Fruit fly (Drosophila melanogaster): ENCODE results near the gene TfIIA-L.
A peak's percentile ranks its signal among the peaks of the same experiment; 100 is the strongest.

The TfIIA-L gene

DNA sequence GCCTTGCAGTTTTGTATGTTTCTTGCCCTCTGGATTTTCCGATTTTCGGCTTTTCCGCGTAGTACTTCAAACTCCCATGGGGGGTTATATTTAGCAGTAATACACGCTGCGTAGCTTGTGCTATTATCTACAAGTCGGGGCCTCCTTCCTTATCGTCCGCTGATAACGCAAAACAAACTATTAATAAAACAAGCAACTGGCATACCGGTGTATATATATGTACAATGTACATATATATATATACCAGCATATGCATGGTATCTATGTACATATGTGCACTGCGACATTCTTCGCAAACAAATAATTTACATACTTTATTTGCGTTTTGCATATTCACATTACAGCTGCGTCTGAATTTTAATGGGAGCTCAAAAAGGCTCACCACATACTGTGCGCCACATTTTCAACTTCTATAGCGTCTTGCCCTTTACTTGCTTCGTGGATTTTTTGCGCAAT lies 3.0 kb downstream of the TfIIA-L start:
- peak; percentile 32 for TF ChIP-seq CG33017 (tag; optimal IDR thresholded peaks at IDR 0.05)
- TF ChIP-seq kay (GFP tag; ENCODE audit: borderline replicate concordance), result no peak
- no peak for TF ChIP-seq cic (GFP tag; optimal IDR thresholded peaks at IDR 0.05)
- peak; percentile 21 for TF ChIP-seq CG14711 (tag; optimal IDR thresholded peaks at IDR 0.05)

DNA sequence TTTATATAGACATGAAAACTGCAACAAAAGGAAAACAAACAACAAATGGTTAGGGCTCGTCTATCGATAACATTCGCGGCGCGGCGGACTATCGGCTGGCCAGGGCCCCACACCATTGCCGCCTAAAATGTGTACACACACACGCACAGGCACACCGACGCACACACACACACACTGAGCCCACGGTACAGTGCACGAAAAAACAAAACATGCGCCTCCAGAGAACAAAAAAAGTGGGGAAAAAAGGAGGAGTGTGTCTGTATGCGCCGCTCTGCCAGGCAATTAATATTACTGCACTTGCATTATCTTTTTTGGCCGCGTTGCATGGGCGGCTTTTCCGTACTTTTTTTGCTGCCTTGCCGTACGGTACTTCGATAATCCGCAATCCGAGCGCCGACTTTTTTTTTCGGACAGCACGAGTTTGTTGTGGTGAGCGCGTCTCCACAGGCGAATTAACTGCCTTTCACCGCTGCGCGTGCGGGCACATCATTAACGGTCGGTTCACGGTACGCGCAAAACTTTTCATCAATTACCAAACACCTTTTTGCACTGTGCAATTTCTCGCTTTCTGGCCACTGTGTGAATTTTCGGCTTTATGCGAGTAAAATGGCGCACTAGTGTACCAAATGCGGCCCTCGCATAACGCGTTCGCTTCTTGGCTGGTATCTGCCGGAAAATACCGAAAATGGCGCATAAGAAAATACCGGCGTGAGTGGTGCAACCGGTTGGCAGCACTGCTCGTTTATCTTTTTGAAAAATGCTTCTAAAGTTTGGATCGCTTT lies 12.7 kb downstream of the TfIIA-L start, which contains the start of gene woc:
TSS of gene woc (minus strand) at position 622 of the 782 bp plus-strand sequence.
- TF ChIP-seq CG33017 (tag; optimal IDR thresholded peaks at IDR 0.05) (peak; percentile 56), CG5204 (GFP tag; optimal IDR thresholded peaks at IDR 0.05) (no peak), pad (GFP tag; optimal IDR thresholded peaks at IDR 0.05) (peak; percentile 58), Clk (GFP tag; optimal IDR thresholded peaks at IDR 0.05) (no peak), ovo (GFP tag; optimal IDR thresholded peaks at IDR 0.05) (peak; percentile 74), cic (GFP tag; optimal IDR thresholded peaks at IDR 0.05) (peak; percentile 39), Hr96 (GFP tag; optimal IDR thresholded peaks at IDR 0.05) (peak; percentile 79), Mnt (GFP tag; optimal IDR thresholded peaks at IDR 0.05) (peak; percentile 68), CG12768 (GFP tag; optimal IDR thresholded peaks at IDR 0.05) (peak; percentile 66), CG11617 (GFP tag; optimal IDR thresholded peaks at IDR 0.05) (peak; percentile 79), CG14711 (tag; optimal IDR thresholded peaks at IDR 0.05) (peak; percentile 2), Crg-1 (GFP tag; optimal IDR thresholded peaks at IDR 0.05) (no peak), cnc (optimal IDR thresholded peaks at IDR 0.05) (no peak), tj (GFP tag; optimal IDR thresholded peaks at IDR 0.05) (peak; percentile 63), bab1 (GFP tag; optimal IDR thresholded peaks at IDR 0.05) (peak; percentile 29), CG7045 (GFP tag; optimal IDR thresholded peaks at IDR 0.05) (peak; percentile 55), CG7101 (tag; optimal IDR thresholded peaks at IDR 0.05) (peak; percentile 39), toe (GFP tag; optimal IDR thresholded peaks at IDR 0.05) (no peak), kay (GFP tag; ENCODE audit: borderline replicate concordance) (no peak)

DNA sequence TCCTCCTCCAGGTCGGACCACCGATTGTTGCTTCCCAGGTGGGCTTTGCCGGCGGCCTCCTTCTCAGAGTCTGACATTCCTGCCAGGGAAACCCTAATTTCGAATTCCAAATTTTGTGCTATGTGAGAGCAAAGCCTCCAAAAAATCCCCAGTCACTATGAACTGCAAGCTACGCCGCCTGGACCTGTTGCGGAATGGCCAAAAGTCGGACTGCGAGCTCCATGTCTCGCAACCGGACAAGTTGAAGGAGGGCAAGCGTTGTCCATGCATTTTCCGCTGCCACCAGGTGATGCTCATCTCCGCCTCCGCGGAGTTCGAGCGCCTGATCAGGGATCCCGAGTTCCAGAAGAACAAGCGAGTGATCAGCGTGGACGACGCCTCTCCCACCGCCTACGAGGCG lies 14.4 kb downstream of the TfIIA-L start, which contains the start of the genes CG14262 and CG14260:
TSS of gene CG14262 (minus strand) at position 101 of the 400 bp plus-strand sequence.
TSS of gene CG14260 (plus strand) at position 128 of the 400 bp plus-strand sequence.
- TF ChIP-seq CG7101 (tag; optimal IDR thresholded peaks at IDR 0.05) (no peak), Clk (GFP tag; optimal IDR thresholded peaks at IDR 0.05) (no peak), cnc (optimal IDR thresholded peaks at IDR 0.05) (no peak), CG11617 (GFP tag; optimal IDR thresholded peaks at IDR 0.05) (no peak), cic (GFP tag; optimal IDR thresholded peaks at IDR 0.05) (no peak), kay (GFP tag; ENCODE audit: borderline replicate concordance) (no peak), CG1620 (GFP tag; optimal IDR thresholded peaks at IDR 0.05) (no peak), CG5204 (GFP tag; optimal IDR thresholded peaks at IDR 0.05) (no peak)

DNA sequence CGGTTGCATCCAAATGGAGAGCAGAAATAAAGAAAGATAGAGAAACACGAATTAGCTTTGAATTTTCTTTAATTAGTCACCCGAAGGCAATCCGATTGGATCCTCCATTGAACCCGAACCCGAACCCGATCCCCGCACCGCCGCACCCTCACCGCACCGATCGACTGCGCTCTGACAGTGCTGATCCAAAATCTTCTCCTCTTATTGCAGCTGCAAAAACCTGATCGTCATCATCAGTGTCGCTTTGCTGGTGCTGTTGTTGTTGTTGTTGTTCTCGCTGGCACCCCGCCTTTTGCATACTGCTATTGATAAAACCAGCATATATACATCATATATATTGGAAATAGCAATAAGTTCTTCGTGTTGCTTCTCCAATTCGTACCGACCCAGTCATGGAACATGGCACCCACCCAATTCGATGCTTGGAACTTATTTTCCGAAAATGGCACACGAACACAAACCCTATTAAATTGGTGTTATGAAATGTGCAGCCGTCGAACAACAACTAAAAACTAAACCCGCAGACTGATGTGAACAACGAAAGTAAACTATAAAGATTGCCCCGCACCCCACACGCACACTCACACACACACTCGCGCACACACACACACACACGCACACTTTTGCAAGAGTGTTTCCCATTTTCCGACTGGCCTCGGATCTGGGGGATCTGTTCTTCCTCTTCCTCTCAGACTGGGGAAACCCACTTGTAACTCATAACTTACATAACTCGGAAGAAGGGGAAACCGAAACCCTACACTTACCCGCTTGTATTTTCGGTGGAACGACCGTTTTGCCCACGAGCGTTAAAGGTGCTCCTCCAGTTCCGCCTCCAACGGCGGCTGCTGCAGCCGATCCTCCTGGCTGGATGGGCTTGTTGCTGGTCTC lies 19.7 kb downstream of the TfIIA-L start:
- no peak for TF ChIP-seq CG12768 (GFP tag; optimal IDR thresholded peaks at IDR 0.05)
- no peak for TF ChIP-seq kay (GFP tag; ENCODE audit: borderline replicate concordance)
- TF ChIP-seq pad (GFP tag; optimal IDR thresholded peaks at IDR 0.05), result peak; percentile 7
- peak; percentile 38 for TF ChIP-seq tj (GFP tag; optimal IDR thresholded peaks at IDR 0.05)
- peak; percentile 13 for TF ChIP-seq cic (GFP tag; optimal IDR thresholded peaks at IDR 0.05)
- TF ChIP-seq cnc (optimal IDR thresholded peaks at IDR 0.05), result peak in 1 of 2 experiments; percentile 36

DNA sequence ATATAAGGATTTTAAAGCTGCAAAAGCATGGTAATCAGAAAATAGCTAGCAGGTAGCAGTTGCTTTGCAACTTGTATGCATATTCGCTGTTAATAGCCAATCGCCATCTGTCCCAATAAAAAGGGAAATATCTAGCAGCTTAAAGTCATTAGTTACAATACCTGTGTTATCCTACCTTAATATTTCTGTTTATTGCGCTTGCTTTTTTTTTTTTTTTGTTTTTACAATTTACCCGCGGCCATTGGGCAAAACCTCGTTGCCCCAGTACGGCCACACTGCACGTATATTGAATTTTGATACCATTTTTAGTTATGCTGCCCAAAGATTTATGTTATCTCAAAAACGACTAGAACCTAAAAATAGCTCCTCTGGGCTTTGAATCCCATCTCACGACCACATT lies 21.3 kb downstream of the TfIIA-L start:
- TF ChIP-seq ovo (GFP tag; optimal IDR thresholded peaks at IDR 0.05) (no peak), CG5204 (GFP tag; optimal IDR thresholded peaks at IDR 0.05) (no peak), bab1 (GFP tag; optimal IDR thresholded peaks at IDR 0.05) (no peak), tj (GFP tag; optimal IDR thresholded peaks at IDR 0.05) (no peak), CG33017 (tag; optimal IDR thresholded peaks at IDR 0.05) (no peak), CG7101 (tag; optimal IDR thresholded peaks at IDR 0.05) (no peak), CG11617 (GFP tag; optimal IDR thresholded peaks at IDR 0.05) (no peak), pad (GFP tag; optimal IDR thresholded peaks at IDR 0.05) (no peak), CG1620 (GFP tag; optimal IDR thresholded peaks at IDR 0.05) (no peak), kay (GFP tag; ENCODE audit: borderline replicate concordance) (no peak), Mnt (GFP tag; optimal IDR thresholded peaks at IDR 0.05) (no peak), cic (GFP tag; optimal IDR thresholded peaks at IDR 0.05) (no peak), Crg-1 (GFP tag; optimal IDR thresholded peaks at IDR 0.05) (no peak), CG14711 (tag; optimal IDR thresholded peaks at IDR 0.05) (no peak), CG12768 (GFP tag; optimal IDR thresholded peaks at IDR 0.05) (no peak), CG7045 (GFP tag; optimal IDR thresholded peaks at IDR 0.05) (no peak), Clk (GFP tag; optimal IDR thresholded peaks at IDR 0.05) (no peak), Hr96 (GFP tag; optimal IDR thresholded peaks at IDR 0.05) (no peak), toe (GFP tag; optimal IDR thresholded peaks at IDR 0.05) (no peak)

Measured in whole organism, adult.